Worm (Caenorhabditis elegans) whole organism, late embryonic: Measurements from ENCODE around the gene srt-55.

Source experiments
- C08G9.2 ChIP-seq: sonication (generic microtip); optimal IDR thresholded peaks from 2 replicates; lab custom pipeline; 2016; ENCODE audit warnings: mild to moderate bottlenecking, missing genetic modification characterization, moderate library complexity, missing compliant biosample characterization
- C38D4.7 ChIP-seq: fragments of 200-800 bp; sonication (Bioruptor generic); optimal IDR thresholded peaks from 2 replicates; lab custom pipeline; 2018; ENCODE audit warnings: mild to moderate bottlenecking, missing genetic modification characterization, moderate library complexity, missing compliant biosample characterization
- ahr-1 ChIP-seq: sonication (generic microtip); optimal IDR thresholded peaks from 2 replicates; lab custom pipeline; 2016; ENCODE audit warnings: missing genetic modification characterization, missing compliant biosample characterization
- ama-1 ChIP-seq: fragments of 150-350 bp; optimal IDR thresholded peaks from 2 replicates; lab custom pipeline; 2014
- ceh-14 ChIP-seq: sonication (generic microtip); optimal IDR thresholded peaks from 2 replicates; lab custom pipeline; 2016; ENCODE audit warnings: missing genotype, missing genetic modification characterization, missing compliant biosample characterization
- ceh-19 ChIP-seq: fragments of 200-800 bp; sonication (Bioruptor generic); optimal IDR thresholded peaks from 2 replicates; lab custom pipeline; 2018; ENCODE audit warnings: mild to moderate bottlenecking, missing genetic modification characterization, missing compliant biosample characterization
- ceh-2 ChIP-seq: sonication (generic microtip); optimal IDR thresholded peaks from 2 replicates; lab custom pipeline; 2016; ENCODE audit warnings: missing genotype, missing genetic modification characterization, missing compliant biosample characterization
- ceh-24 ChIP-seq: sonication (generic microtip); optimal IDR thresholded peaks from 2 replicates; lab custom pipeline; 2016; ENCODE audit warnings: mild to moderate bottlenecking, missing genetic modification characterization, missing compliant biosample characterization
- ceh-45 ChIP-seq: fragments of 200-800 bp; sonication (Bioruptor generic); IDR thresholded peaks from 2 replicates; pipeline ENCODE4 v1.3.6; 2022; ENCODE audit warnings: missing genetic modification reagents, missing genetic modification characterization, missing compliant biosample characterization
- ceh-48 ChIP-seq: sonication (generic microtip); optimal IDR thresholded peaks from 2 replicates; lab custom pipeline; 2016; ENCODE audit warnings: missing genetic modification characterization, inconsistent platforms, missing compliant biosample characterization
- ceh-6 ChIP-seq: fragments of 200-800 bp; sonication (Bioruptor generic); optimal IDR thresholded peaks from 2 replicates; lab custom pipeline; 2018; ENCODE audit warnings: mild to moderate bottlenecking, missing genetic modification characterization, missing compliant biosample characterization
- ceh-9 ChIP-seq: sonication (generic microtip); optimal IDR thresholded peaks from 2 replicates; lab custom pipeline; 2016; ENCODE audit warnings: mild to moderate bottlenecking, missing genetic modification characterization, inconsistent platforms, missing compliant biosample characterization
- dmd-4 ChIP-seq: sonication (generic microtip); optimal IDR thresholded peaks from 2 replicates; lab custom pipeline; 2016; ENCODE audit warnings: borderline replicate concordance, missing genetic modification characterization, missing compliant biosample characterization
- dve-1 ChIP-seq: sonication (generic microtip); optimal IDR thresholded peaks from 2 replicates; lab custom pipeline; 2017; ENCODE audit warnings: antibody characterized with exemption, mild to moderate bottlenecking, missing genetic modification characterization, missing compliant biosample characterization
- elt-4 ChIP-seq: sonication (generic microtip); optimal IDR thresholded peaks from 2 replicates; lab custom pipeline; 2016; ENCODE audit warnings: missing genetic modification characterization, missing compliant biosample characterization
- ets-4 ChIP-seq: sonication (generic microtip); optimal IDR thresholded peaks from 2 replicates; lab custom pipeline; 2016; ENCODE audit warnings: missing genetic modification characterization, missing compliant biosample characterization
- eyg-1 ChIP-seq: sonication (generic microtip); optimal IDR thresholded peaks from 2 replicates; lab custom pipeline; 2016; ENCODE audit warnings: missing genotype, missing genetic modification characterization, missing compliant biosample characterization
- fkh-10 ChIP-seq: fragments of 150-350 bp; optimal IDR thresholded peaks from 2 replicates; lab custom pipeline; 2014; ENCODE audit warnings: missing biosample characterization, missing genetic modification reagents, missing genetic modification characterization
- fkh-6 ChIP-seq: sonication (generic microtip); optimal IDR thresholded peaks from 2 replicates; lab custom pipeline; 2016; ENCODE audit warnings: missing genetic modification characterization, missing compliant biosample characterization
- hlh-13 ChIP-seq: fragments of 200-800 bp; sonication (Bioruptor generic); optimal IDR thresholded peaks from 2 replicates; lab custom pipeline; 2018; ENCODE audit warnings: mild to moderate bottlenecking, missing genetic modification characterization, missing compliant biosample characterization
- hlh-15 ChIP-seq: sonication (generic microtip); optimal IDR thresholded peaks from 2 replicates; lab custom pipeline; 2016; ENCODE audit warnings: missing genetic modification characterization, missing compliant biosample characterization
- hlh-30 ChIP-seq: sonication (generic microtip); optimal IDR thresholded peaks from 2 replicates; lab custom pipeline; 2017; ENCODE audit warnings: antibody characterized with exemption, missing genetic modification characterization, missing compliant biosample characterization; ENCODE audit not compliant: insufficient read depth
- hlh-6 ChIP-seq: sonication (generic microtip); optimal IDR thresholded peaks from 2 replicates; lab custom pipeline; 2016; ENCODE audit warnings: missing genotype, missing genetic modification characterization, missing compliant biosample characterization
- madf-2 ChIP-seq: sonication (generic microtip); optimal IDR thresholded peaks from 2 replicates; lab custom pipeline; 2017; ENCODE audit warnings: missing genetic modification characterization, missing compliant biosample characterization
- nfya-1 ChIP-seq: sonication (generic microtip); optimal IDR thresholded peaks from 2 replicates; lab custom pipeline; 2017; ENCODE audit warnings: missing genetic modification characterization, mild to moderate bottlenecking, missing compliant biosample characterization, antibody characterized with exemption, moderate library complexity
- nhr-11 ChIP-seq: fragments of 150-350 bp; optimal IDR thresholded peaks from 2 replicates; lab custom pipeline; 2014; ENCODE audit warnings: missing biosample characterization, missing genetic modification characterization
- npax-4 ChIP-seq: sonication (generic microtip); optimal IDR thresholded peaks from 2 replicates; lab custom pipeline; 2016; ENCODE audit warnings: missing genetic modification characterization, missing compliant biosample characterization
- odd-2 ChIP-seq: sonication (generic microtip); optimal IDR thresholded peaks from 2 replicates; lab custom pipeline; 2017; ENCODE audit warnings: antibody characterized with exemption, mild to moderate bottlenecking, missing genetic modification characterization, missing compliant biosample characterization
- pag-3 ChIP-seq: sonication (generic microtip); optimal IDR thresholded peaks from 2 replicates; lab custom pipeline; 2016; ENCODE audit warnings: missing compliant biosample characterization, missing genetic modification characterization, borderline replicate concordance
- pqm-1 ChIP-seq: sonication (generic microtip); optimal IDR thresholded peaks from 2 replicates; lab custom pipeline; 2016; ENCODE audit warnings: missing genetic modification characterization, missing compliant biosample characterization
- pros-1 ChIP-seq: fragments of 150-350 bp; optimal IDR thresholded peaks from 2 replicates; lab custom pipeline; 2014; ENCODE audit warnings: missing biosample characterization, missing genetic modification reagents, missing genetic modification characterization
- ref-2 ChIP-seq: sonication (generic microtip); optimal IDR thresholded peaks from 2 replicates; lab custom pipeline; 2016; ENCODE audit warnings: missing genetic modification characterization, missing compliant biosample characterization
- tbx-2 ChIP-seq: sonication (generic microtip); optimal IDR thresholded peaks from 2 replicates; lab custom pipeline; 2016; ENCODE audit warnings: missing genetic modification characterization, missing compliant biosample characterization
- unc-55 ChIP-seq: sonication (generic microtip); optimal IDR thresholded peaks from 2 replicates; lab custom pipeline; 2017; ENCODE audit warnings: missing biosample characterization, missing genetic modification reagents, missing genetic modification characterization
- ztf-16 ChIP-seq: sonication (generic microtip); optimal IDR thresholded peaks from 2 replicates; lab custom pipeline; 2017; ENCODE audit warnings: missing genetic modification characterization, missing compliant biosample characterization

Gene srt-55

DNA sequence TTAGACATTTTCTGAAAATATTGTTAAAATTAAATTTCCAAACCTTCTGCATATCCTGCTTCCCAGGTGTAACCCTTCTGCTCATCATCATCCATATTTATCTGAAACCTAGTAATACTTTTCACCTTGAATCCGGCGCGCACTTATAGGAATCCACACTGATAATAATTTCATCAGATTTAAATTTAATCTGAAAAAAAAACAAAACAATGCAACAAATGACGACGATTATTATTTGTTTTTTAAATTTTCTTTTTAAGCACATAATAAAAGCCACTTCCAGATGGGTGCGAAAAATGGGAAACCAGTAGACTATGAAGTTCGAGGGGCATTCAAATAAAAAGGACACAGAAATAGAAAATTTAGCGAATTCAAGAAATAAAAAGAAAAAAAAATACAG is 15.6 kb downstream of the srt-55 start, which contains the start of gene gtf-2H2C:
gtf-2H2C (minus strand) TSS at position 101 of the 400 bp plus-strand sequence.
- no peak for TF ChIP-seq unc-55
- no peak for TF ChIP-seq madf-2 (tag; lab: Kevin White, UChicago)
- no peak for TF ChIP-seq hlh-30 (tag; lab: Kevin White, UChicago)
- TF ChIP-seq tbx-2 (tag; lab: Kevin White, UChicago), result no peak
- no peak for TF ChIP-seq pros-1 (tag; lab: Kevin White, UChicago)
- TF ChIP-seq C38D4.7 (GFP tag; lab: Kevin White, UChicago), result no peak
- no peak for TF ChIP-seq dmd-4 (tag; lab: Kevin White, UChicago)
- no peak for TF ChIP-seq nhr-11 (tag; lab: Kevin White, UChicago)
- no peak for TF ChIP-seq hlh-13
- TF ChIP-seq ceh-45 (GFP tag; lab: Robert Waterston, UW), result no peak
- TF ChIP-seq ceh-9 (tag; lab: Kevin White, UChicago), result no peak
- no peak for TF ChIP-seq ceh-48
- TF ChIP-seq hlh-6 (tag; lab: Kevin White, UChicago), result no peak
- TF ChIP-seq ztf-16 (tag; lab: Kevin White, UChicago), result no peak
- TF ChIP-seq ceh-6 (GFP tag; lab: Kevin White, UChicago), result no peak
- no peak for TF ChIP-seq odd-2

DNA sequence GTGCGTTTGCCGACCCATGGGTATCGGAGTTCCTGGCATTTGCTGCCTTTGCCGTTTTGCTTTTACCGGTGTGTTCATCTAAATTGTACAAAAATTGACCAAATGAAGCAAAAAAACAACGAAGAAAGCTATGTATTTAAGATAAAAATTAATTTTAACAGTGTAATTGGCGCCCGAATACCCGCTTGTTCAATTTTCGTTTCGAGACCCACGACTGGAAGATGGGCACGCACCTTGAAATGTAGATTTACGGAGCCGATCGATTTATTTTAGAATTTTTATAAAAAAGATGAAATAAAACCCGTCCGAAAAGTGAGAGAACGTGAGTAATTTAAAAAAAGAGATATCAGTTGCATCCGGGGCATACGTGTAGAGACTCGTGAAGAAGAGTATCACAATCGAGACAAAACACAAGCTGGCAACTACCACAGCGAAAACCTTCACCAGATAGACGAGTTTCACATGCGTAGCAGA is 17.7 kb downstream of the srt-55 start, which contains the start of gene hal-2:
hal-2 (minus strand) TSS at position 424 of the 474 bp plus-strand sequence.
- TF ChIP-seq ceh-19 (GFP tag; lab: Kevin White, UChicago) (no peak), dve-1 (tag; lab: Kevin White, UChicago) (no peak), ceh-48 (no peak), pag-3 (no peak), ref-2 (tag; lab: Kevin White, UChicago) (no peak), pqm-1 (tag; lab: Kevin White, UChicago) (no peak), ceh-14 (tag; lab: Kevin White, UChicago) (no peak), ceh-24 (tag; lab: Kevin White, UChicago) (no peak)

DNA sequence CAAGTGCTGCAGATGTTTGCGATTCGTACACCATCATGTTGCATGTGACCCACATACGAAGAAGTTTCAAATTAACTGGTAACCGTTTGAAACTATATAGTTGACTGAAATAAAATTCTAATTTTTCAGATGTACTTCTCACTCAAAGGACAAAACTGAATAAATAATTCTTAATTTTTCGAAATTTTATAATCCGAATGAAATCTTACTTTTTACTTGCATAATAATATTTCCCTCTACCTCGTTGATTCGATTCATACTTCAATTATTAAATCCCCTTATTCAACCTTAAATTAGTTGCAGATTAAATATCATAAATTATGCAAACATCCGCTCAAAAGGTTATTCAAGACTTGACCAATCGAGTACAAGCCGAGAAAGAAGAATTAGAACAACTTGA is 20.3 kb downstream of the srt-55 start, which contains the start of gene T16H12.2:
T16H12.2 (plus strand) TSS at position 301 of the 400 bp plus-strand sequence.
- TF ChIP-seq ceh-9 (tag; lab: Kevin White, UChicago) (no peak), ceh-48 (no peak), fkh-6 (tag; lab: Kevin White, UChicago) (no peak)

DNA sequence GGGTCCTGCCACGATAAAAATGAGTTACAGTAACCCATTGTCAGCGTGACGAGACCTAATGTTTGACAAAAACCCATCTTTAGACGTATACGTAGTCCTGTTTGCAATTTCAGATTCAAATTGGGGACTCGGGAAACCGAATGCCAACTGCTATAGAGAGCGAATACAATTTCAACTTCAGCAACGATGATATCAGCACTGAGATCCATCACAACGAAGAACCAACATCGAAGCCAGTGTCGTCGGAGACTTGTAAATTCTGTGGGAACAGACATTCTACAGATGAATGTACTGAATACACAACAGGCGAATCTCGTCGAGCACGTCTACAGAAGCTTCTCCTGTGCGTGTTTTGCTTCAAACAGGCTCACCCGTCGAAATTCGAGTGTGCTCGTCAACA is 20.7 kb downstream of the srt-55 start:
- no peak for TF ChIP-seq madf-2 (tag; lab: Kevin White, UChicago)
- TF ChIP-seq ceh-2 (tag; lab: Kevin White, UChicago), result no peak
- no peak for TF ChIP-seq elt-4
- TF ChIP-seq ets-4, result no peak
- TF ChIP-seq nfya-1 (tag; lab: Kevin White, UChicago), result no peak
- TF ChIP-seq hlh-15 (tag; lab: Kevin White, UChicago), result no peak

DNA sequence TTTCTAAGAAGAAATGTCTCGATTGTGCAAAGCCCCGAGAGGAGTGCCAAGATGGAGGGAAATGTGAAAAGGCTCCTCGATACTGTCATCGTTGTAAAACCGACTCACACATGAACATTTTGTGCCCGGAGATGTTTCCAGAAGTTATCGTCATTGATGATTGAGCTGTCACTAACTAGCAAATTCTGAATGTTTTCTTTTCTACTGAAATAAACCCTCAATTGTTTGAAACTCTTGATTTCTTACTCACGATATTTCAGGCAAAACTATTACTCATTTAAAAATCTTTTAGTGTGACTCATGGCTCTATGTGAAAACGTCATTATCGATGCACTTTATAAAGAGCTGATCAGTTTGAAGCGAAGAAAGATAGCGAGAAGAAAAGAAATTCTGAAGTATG is 21.2 kb downstream of the srt-55 start, which contains the start of gene T16H12.13:
T16H12.13 (plus strand) TSS at position 301 of the 400 bp plus-strand sequence.
- no peak for TF ChIP-seq ahr-1 (tag; lab: Kevin White, UChicago)

DNA sequence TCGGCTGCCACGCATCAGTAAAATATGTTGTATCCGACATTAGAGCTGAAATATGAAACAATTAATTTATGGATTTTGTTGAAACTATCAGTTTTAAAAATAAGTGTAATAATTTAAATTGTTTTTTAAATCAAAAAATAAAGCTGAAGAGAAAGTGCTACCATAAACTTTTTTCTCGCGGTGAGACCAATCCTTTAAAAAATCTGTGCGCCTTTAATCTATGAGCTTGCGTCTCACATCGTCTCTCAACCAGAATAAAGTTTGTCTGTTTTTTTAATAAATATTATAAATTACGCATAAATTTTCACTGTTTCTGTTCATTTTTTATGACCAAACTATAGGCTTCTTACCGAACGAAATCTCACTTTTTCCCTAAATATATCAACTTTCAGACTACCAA is 23.0 kb downstream of the srt-55 start, which contains the start of gene T16H12.3:
T16H12.3 (minus strand) TSS at position 51 of the 400 bp plus-strand sequence.
- TF ChIP-seq fkh-10 (no peak), npax-4 (tag; lab: Kevin White, UChicago) (no peak), ama-1 (lab: Kevin White, UChicago) (no peak), ceh-6 (GFP tag; lab: Kevin White, UChicago) (no peak), C08G9.2 (no peak), ceh-14 (tag; lab: Kevin White, UChicago) (no peak), ceh-45 (GFP tag; lab: Robert Waterston, UW) (no peak), unc-55 (no peak), hlh-6 (tag; lab: Kevin White, UChicago) (no peak), eyg-1 (tag; lab: Kevin White, UChicago) (no peak)
